Worm (Caenorhabditis elegans): ENCODE data around the gene kbp-2.

ce11 chrIII:4947352-4947751 lies 43.7 kb upstream of the kbp-2 start:
- TF ChIP-seq dao-5 (tag; optimal IDR thresholded peaks at IDR 0.05) (no peak), him-1 (tag; optimal IDR thresholded peaks at IDR 0.05) (no peak)

Measured in whole organism, L4/young adult.